Worm (Caenorhabditis elegans) whole organism, L1 larva: ENCODE results near the gene folt-3.

Experiments
- C34B4.2 ChIP-seq: sonication (generic microtip); optimal IDR thresholded peaks from 2 replicates; lab custom pipeline; 2017; ENCODE audit warnings: mild to moderate bottlenecking, missing genetic modification characterization, missing compliant biosample characterization
- aha-1 ChIP-seq: fragments of 150-350 bp; optimal IDR thresholded peaks from 2 replicates; lab custom pipeline; 2014; ENCODE audit warnings: missing biosample characterization, missing genetic modification characterization
- aly-2 ChIP-seq: fragments of 150-350 bp; optimal IDR thresholded peaks from 2 replicates; lab custom pipeline; 2014; ENCODE audit warnings: missing biosample characterization, missing genetic modification characterization
- blmp-1 ChIP-seq: fragments of 150-350 bp; optimal IDR thresholded peaks from 2 replicates; lab custom pipeline; 2014; ENCODE audit warnings: missing biosample characterization, missing genetic modification characterization
- ceh-8 ChIP-seq: fragments of 200-800 bp; sonication (Bioruptor generic); optimal IDR thresholded peaks from 2 replicates; lab custom pipeline; 2018; ENCODE audit warnings: mild to moderate bottlenecking, missing genetic modification characterization, moderate library complexity, missing compliant biosample characterization
- ceh-88 ChIP-seq: fragments of 200-800 bp; sonication (Bioruptor generic); IDR thresholded peaks from 2 replicates; pipeline ENCODE4 v1.3.6; 2022; ENCODE audit warnings: missing genetic modification characterization, missing compliant biosample characterization
- efl-1 ChIP-seq, 4 experiments: fragments of 150-350 bp; optimal IDR thresholded peaks in 3 of 4; peaks in 1 of 4; 1 replicate in 1 of 4; 2 replicates in 3 of 4; lab custom pipeline; 2014; ENCODE audit warnings: missing biosample characterization in 2 of 4, missing genetic modification characterization in 2 of 4, missing genetic modification reagents in 2 of 4
- elt-2 ChIP-seq: sonication (generic microtip); optimal IDR thresholded peaks from 2 replicates; lab custom pipeline; 2016; ENCODE audit warnings: missing genetic modification characterization, mild to moderate bottlenecking, inconsistent platforms, missing compliant biosample characterization, missing genetic modification reagents
- ets-5 ChIP-seq: fragments of 200-800 bp; sonication (Bioruptor generic); IDR thresholded peaks from 2 replicates; pipeline ENCODE4 v1.3.6; 2022; ENCODE audit warnings: missing genetic modification characterization, missing compliant biosample characterization
- fkh-10 ChIP-seq: sonication (generic microtip); optimal IDR thresholded peaks from 2 replicates; lab custom pipeline; 2017; ENCODE audit warnings: missing biosample characterization, missing genetic modification reagents, missing genetic modification characterization
- hlh-17 ChIP-seq: fragments of 200-800 bp; sonication (Bioruptor generic); optimal IDR thresholded peaks from 2 replicates; lab custom pipeline; 2018; ENCODE audit warnings: missing genetic modification characterization, mild to moderate bottlenecking, missing compliant biosample characterization, moderate library complexity, borderline replicate concordance
- jun-1 ChIP-seq: fragments of 150-350 bp; optimal IDR thresholded peaks from 2 replicates; lab custom pipeline; 2014; ENCODE audit warnings: missing biosample characterization, missing genetic modification reagents, missing genetic modification characterization
- lin-15B ChIP-seq: fragments of 150-350 bp; sonication (generic microtip); optimal IDR thresholded peaks from 3 replicates; lab custom pipeline; 2014; ENCODE audit warnings: missing biosample characterization, missing genetic modification characterization
- lin-35 ChIP-seq, 2 experiments: fragments of 150-350 bp; optimal IDR thresholded peaks; 2 replicates each; lab custom pipeline; 2014; ENCODE audit warnings: missing biosample characterization in 2 of 2, missing genetic modification characterization in 2 of 2, missing genetic modification reagents in 2 of 2
- lsy-2 ChIP-seq, 2 experiments: fragments of 150-350 bp; optimal IDR thresholded peaks; 2 replicates each; lab custom pipeline; 2014; ENCODE audit warnings: missing biosample characterization in 2 of 2, missing genetic modification characterization in 2 of 2
- mdl-1 ChIP-seq, 2 experiments: fragments of 150-350 bp; optimal IDR thresholded peaks; 2 replicates each; lab custom pipeline; 2014 to 2017; ENCODE audit warnings: missing biosample characterization in 2 of 2, missing genetic modification characterization in 2 of 2, inconsistent platforms in 1 of 2
- mef-2 ChIP-seq: fragments of 150-350 bp; optimal IDR thresholded peaks from 2 replicates; lab custom pipeline; 2014; ENCODE audit warnings: missing biosample characterization, missing genetic modification characterization
- nhr-11 ChIP-seq: fragments of 150-350 bp; optimal IDR thresholded peaks from 2 replicates; lab custom pipeline; 2014; ENCODE audit warnings: missing biosample characterization, missing genetic modification characterization
- nhr-19 ChIP-seq: fragments of 200-800 bp; sonication (Bioruptor generic); conservative IDR thresholded peaks from 2 replicates; pipeline ENCODE4 v1.3.6; 2022; ENCODE audit warnings: missing genetic modification characterization, missing compliant biosample characterization
- nhr-20 ChIP-seq: sonication (generic microtip); optimal IDR thresholded peaks from 2 replicates; lab custom pipeline; 2016; ENCODE audit warnings: mild to moderate bottlenecking, missing genetic modification characterization, missing compliant biosample characterization
- nhr-237 ChIP-seq: fragments of 150-350 bp; optimal IDR thresholded peaks from 2 replicates; lab custom pipeline; 2014; ENCODE audit warnings: missing biosample characterization, missing genetic modification characterization
- nhr-47 ChIP-seq: sonication (generic microtip); optimal IDR thresholded peaks from 2 replicates; lab custom pipeline; 2016; ENCODE audit warnings: mild to moderate bottlenecking, missing genetic modification characterization, moderate library complexity, missing compliant biosample characterization
- nhr-76 ChIP-seq: sonication (generic microtip); optimal IDR thresholded peaks from 2 replicates; lab custom pipeline; 2017; ENCODE audit warnings: missing biosample characterization, missing genetic modification characterization
- nhr-77 ChIP-seq: fragments of 150-350 bp; optimal IDR thresholded peaks from 2 replicates; lab custom pipeline; 2014; ENCODE audit warnings: missing biosample characterization, missing genetic modification characterization
- nhr-85 ChIP-seq: sonication (generic microtip); peaks from one replicate; lab custom pipeline; 2016; ENCODE audit warnings: missing genetic modification characterization, inconsistent platforms, missing compliant biosample characterization
- nhr-90 ChIP-seq: sonication (generic microtip); optimal IDR thresholded peaks from 2 replicates; lab custom pipeline; 2016; ENCODE audit warnings: mild to moderate bottlenecking, missing genetic modification characterization, missing compliant biosample characterization; ENCODE audit not compliant: poor library complexity
- sox-4 ChIP-seq: sonication (generic microtip); optimal IDR thresholded peaks from 2 replicates; lab custom pipeline; 2016; ENCODE audit warnings: missing genetic modification characterization, missing compliant biosample characterization
- sup-37 ChIP-seq: fragments of 200-800 bp; sonication (Bioruptor generic); optimal IDR thresholded peaks from 2 replicates; lab custom pipeline; 2018; ENCODE audit warnings: mild to moderate bottlenecking, missing genetic modification characterization, missing compliant biosample characterization
- tlp-1 ChIP-seq: fragments of 150-350 bp; optimal IDR thresholded peaks from 2 replicates; lab custom pipeline; 2014; ENCODE audit warnings: missing biosample characterization, missing genetic modification characterization
- unc-62 ChIP-seq: fragments of 150-350 bp; optimal IDR thresholded peaks from 2 replicates; lab custom pipeline; 2014; ENCODE audit warnings: missing biosample characterization, missing genetic modification reagents, missing genetic modification characterization
- unc-86 ChIP-seq: sonication (generic microtip); optimal IDR thresholded peaks from 2 replicates; lab custom pipeline; 2016; ENCODE audit warnings: missing genetic modification characterization, missing compliant biosample characterization
- unc-98 ChIP-seq: fragments of 200-800 bp; sonication (Bioruptor generic); IDR thresholded peaks from 2 replicates; pipeline ENCODE4 v1.3.6; 2022; ENCODE audit warnings: missing genetic modification characterization, missing compliant biosample characterization
- xbp-1 ChIP-seq: sonication (generic microtip); optimal IDR thresholded peaks from 2 replicates; lab custom pipeline; 2016; ENCODE audit warnings: missing genetic modification characterization, missing compliant biosample characterization
- zip-4 ChIP-seq: fragments of 200-800 bp; sonication (Bioruptor generic); optimal IDR thresholded peaks from 2 replicates; lab custom pipeline; 2018; ENCODE audit warnings: mild to moderate bottlenecking, missing genetic modification characterization, moderate library complexity, missing compliant biosample characterization
- ztf-11 ChIP-seq, 2 experiments: sonication (generic microtip); optimal IDR thresholded peaks; 2 replicates each; lab custom pipeline; 2016 to 2017; ENCODE audit warnings: missing genetic modification characterization in 2 of 2, missing biosample characterization in 1 of 2, missing compliant biosample characterization in 1 of 2
- ztf-4 ChIP-seq: fragments of 150-350 bp; optimal IDR thresholded peaks from 2 replicates; lab custom pipeline; 2014; ENCODE audit warnings: missing biosample characterization, missing genetic modification characterization

folt-3 gene

DNA sequence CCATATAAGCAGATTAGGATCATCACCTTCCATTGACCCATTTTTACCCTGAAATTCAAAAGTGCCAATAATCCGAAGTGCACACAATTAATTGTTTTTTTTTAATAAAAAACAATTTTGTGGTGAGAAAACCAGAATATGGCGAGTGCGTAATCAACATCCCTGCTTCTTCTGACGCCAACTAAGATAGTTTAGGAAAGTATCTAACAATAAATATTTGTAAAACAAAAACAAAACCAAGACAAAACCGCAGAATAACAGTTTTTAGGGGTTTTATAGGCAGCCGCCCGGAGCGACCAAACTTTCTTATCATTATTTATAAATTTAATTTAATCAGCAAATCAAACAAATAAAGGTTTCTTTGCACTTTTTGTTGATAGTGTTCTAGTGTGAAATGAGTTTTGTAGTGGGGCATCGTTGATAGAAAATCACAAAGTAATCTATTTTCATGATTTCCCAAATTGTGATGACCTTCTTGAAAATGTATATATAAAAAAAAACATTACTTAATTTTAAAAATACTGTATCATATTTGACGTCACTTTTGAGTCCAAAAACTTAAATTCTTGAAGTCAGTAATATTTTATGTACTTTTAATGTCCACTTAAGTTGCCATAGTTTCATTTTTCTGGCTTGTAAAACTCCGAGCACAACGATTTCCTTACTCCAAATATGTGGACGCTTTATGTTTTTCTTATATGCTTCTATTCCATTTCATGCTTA lies at the start of gene folt-3, which contains the start of gene clec-214:
TSS of gene folt-3 (minus strand) at position 51 of the 723 bp plus-strand sequence.
TSS of gene clec-214 (plus strand) at position 673 of the 723 bp plus-strand sequence.
- TF ChIP-seq blmp-1 (tag; lab: Kevin White, UChicago) = no peak
- TF ChIP-seq ceh-8 = no peak
- TF ChIP-seq elt-2 (tag; lab: Kevin White, UChicago) = peak; percentile 32

DNA sequence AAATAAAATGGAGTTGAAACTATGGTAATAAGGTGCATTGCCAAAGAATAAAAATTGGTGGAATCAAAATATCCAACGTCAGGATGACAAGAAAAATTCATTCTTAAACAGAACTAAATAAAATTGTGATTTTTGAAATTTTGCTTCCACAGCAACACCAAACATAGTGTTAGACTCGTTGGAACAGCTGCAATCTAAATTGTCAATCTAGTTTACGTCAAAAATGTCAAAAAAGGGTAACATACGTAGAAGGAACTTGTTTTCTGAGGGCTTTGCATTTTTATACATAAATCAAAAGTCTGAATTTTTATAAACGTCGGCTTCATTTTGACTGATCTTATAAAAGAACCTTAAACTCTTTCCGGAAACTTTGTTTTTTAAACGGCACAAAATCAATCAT lies 44.0 kb upstream of the folt-3 start, which contains the start of gene srh-200:
TSS of gene srh-200 (minus strand) at position 101 of the 400 bp plus-strand sequence.
- TF ChIP-seq lsy-2 (tag; optimal IDR thresholded peaks at IDR 0.05; lab: Kevin White, UChicago) = no peak
- TF ChIP-seq nhr-85 (tag; lab: Kevin White, UChicago) = peak; percentile 10
- TF ChIP-seq nhr-90 (tag; lab: Kevin White, UChicago) = no peak
- TF ChIP-seq hlh-17 (GFP tag; lab: Kevin White, UChicago) = no peak
- no peak for TF ChIP-seq nhr-76 (tag; lab: Kevin White, UChicago)
- TF ChIP-seq nhr-237 (tag; lab: Kevin White, UChicago) = no peak

DNA sequence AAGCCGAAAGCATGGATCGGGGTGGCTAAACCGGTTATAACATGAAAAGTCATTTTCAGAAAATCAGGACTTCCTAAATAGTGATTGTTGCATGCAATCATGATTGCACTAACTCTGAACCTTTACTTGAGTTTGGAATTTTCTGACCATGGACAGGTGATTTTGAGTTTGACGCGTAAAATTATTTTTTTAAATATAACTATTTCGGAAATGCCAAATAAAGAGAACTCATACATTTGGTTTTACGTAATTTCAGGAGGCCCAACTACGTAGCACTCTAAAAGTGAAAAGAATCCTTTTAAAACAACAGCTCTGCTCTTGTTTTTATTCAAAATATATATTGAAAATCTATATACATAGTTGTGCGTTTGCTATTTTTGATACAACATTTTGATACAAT lies 42.2 kb upstream of the folt-3 start, which contains the start of gene srh-234:
TSS of gene srh-234 (minus strand) at position 101 of the 400 bp plus-strand sequence.
- TF ChIP-seq fkh-10 (GFP tag; lab: Kevin White, UChicago) (no peak), aha-1 (tag; lab: Kevin White, UChicago) (no peak), unc-62 (no peak), nhr-19 (GFP tag; lab: Robert Waterston, UW) (no peak), sup-37 (GFP tag; lab: Kevin White, UChicago) (no peak)
- TF ChIP-seq, all 84 proteins: peak for 0

DNA sequence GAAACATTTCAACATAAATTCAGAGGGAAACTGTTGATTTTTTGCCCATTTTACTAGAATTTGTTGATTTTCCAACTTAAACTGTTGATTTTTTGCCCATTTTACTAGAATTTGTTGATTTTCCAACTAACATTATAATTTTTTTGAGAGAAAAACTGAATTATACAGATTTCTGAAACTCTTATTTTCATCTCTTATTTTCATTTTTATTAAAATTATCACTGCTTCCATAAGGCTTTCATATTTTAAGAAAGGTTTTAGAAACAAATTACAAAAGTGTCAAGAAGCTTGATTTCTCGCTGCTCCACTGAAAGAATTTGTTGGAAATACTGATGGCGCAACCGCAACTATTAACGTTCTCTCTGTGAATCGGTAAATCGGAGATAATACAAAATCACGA lies 40.4 kb upstream of the folt-3 start:
- no peak for TF ChIP-seq sox-4 (tag; lab: Kevin White, UChicago)
- TF ChIP-seq blmp-1 (tag; lab: Kevin White, UChicago) = no peak
- no peak for TF ChIP-seq sup-37 (GFP tag; lab: Kevin White, UChicago)
- TF ChIP-seq lin-35 (GFP tag; optimal IDR thresholded peaks at IDR 0.05; lab: Kevin White, UChicago) = no peak
- no peak for TF ChIP-seq jun-1 (tag; lab: Kevin White, UChicago)
- TF ChIP-seq xbp-1 (tag; lab: Kevin White, UChicago) = no peak
- TF ChIP-seq ztf-4 (tag; lab: Kevin White, UChicago) = no peak
- no peak for TF ChIP-seq fkh-10 (GFP tag; lab: Kevin White, UChicago)
- TF ChIP-seq mdl-1 (tag; optimal IDR thresholded peaks at IDR 0.05; lab: Kevin White, UChicago) = no peak
- TF ChIP-seq nhr-90 (tag; lab: Kevin White, UChicago) = no peak
- TF ChIP-seq ets-5 (GFP tag; lab: Robert Waterston, UW) = no peak
- TF ChIP-seq nhr-47 = no peak
- no peak for TF ChIP-seq tlp-1 (tag; lab: Kevin White, UChicago)
- TF ChIP-seq unc-86 (tag; lab: Kevin White, UChicago) = no peak
- TF ChIP-seq C34B4.2 (tag; lab: Kevin White, UChicago) = no peak
- no peak for TF ChIP-seq aly-2 (tag; lab: Kevin White, UChicago)
- TF ChIP-seq nhr-20 (tag; lab: Kevin White, UChicago) = no peak
- TF ChIP-seq lin-15B = no peak

DNA sequence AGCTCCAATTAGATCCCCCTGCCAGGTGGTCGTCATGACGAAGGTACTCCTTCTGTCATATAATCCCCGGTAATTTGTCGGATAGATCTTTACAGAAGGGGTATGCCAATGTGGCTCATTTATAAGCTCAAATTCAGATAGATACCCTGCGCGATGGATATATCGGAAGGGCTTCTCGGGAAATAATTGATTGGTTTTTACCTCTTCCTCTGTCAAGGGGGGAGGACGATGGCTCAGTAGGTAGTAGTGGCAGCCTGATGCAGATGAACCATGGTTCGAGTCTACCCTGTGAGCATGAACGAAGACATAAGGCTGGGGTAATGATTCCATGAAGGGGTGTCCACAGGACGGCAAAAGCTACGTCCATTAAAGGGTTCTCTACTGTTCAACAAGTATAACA lies 37.6 kb upstream of the folt-3 start:
- TF ChIP-seq efl-1 (optimal IDR thresholded peaks at IDR 0.05; lab: Kevin White, UChicago) = no peak
- peak in 1 of 2 experiments; percentile 57 for TF ChIP-seq efl-1 (GFP tag; optimal IDR thresholded peaks at IDR 0.05 in 1 of 2; lab: Kevin White, UChicago)
- no peak for TF ChIP-seq mef-2 (tag; lab: Kevin White, UChicago)

DNA sequence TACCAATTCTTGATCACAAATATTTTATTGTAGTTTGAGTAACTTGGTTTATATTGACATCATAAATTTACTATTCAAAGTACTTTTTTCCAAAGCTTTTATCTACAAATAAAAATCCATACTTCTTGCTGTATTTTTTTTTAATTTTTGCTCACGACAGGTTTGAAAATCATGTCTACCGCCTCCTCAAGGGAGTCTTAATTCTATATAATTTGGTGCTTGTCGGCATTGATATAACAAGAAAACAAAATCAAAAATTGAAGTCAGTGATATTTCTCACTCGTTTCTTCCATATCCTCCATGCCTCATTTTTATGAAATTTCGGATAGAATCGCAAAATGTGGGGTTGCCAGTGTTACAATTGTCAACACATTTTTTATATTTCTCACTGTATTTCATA lies 35.9 kb upstream of the folt-3 start, which contains the start of gene str-47:
TSS of gene str-47 (plus strand) at position 301 of the 400 bp plus-strand sequence.
- TF ChIP-seq ceh-88 (GFP tag; lab: Robert Waterston, UW) = no peak
- TF ChIP-seq lin-35 (GFP tag; optimal IDR thresholded peaks at IDR 0.05; lab: Kevin White, UChicago) = no peak
- TF ChIP-seq nhr-77 (tag; lab: Kevin White, UChicago) = no peak
- no peak for TF ChIP-seq nhr-11 (tag; lab: Kevin White, UChicago)
- TF ChIP-seq zip-4 (GFP tag; lab: Kevin White, UChicago) = no peak
- TF ChIP-seq unc-62 = no peak
- no peak for TF ChIP-seq ztf-11 (tag; optimal IDR thresholded peaks at IDR 0.05; lab: Kevin White, UChicago)
- TF ChIP-seq unc-98 (GFP tag; lab: Robert Waterston, UW) = no peak
